Worm (Caenorhabditis elegans) whole organism, young adult: ENCODE data around the gene ZK809.8.

Source experiments
- B0019.2 ChIP-seq: fragments of 200-800 bp; sonication (Bioruptor generic); conservative IDR thresholded peaks from 2 replicates; pipeline ENCODE4 v1.3.6; 2022; ENCODE audit warnings: missing genetic modification reagents, missing genetic modification characterization, missing compliant biosample characterization
- B0261.1 ChIP-seq: sonication (generic microtip); optimal IDR thresholded peaks from 2 replicates; lab custom pipeline; 2016; ENCODE audit warnings: mild to moderate bottlenecking, missing genetic modification characterization, moderate library complexity, missing compliant biosample characterization
- B0336.3 ChIP-seq: fragments of 200-800 bp; sonication (Bioruptor generic); IDR thresholded peaks from 2 replicates; pipeline ENCODE4 v1.3.6; 2022; ENCODE audit warnings: missing genetic modification characterization, missing compliant biosample characterization
- C06A6.2 ChIP-seq: fragments of 200-800 bp; sonication (Bioruptor generic); conservative IDR thresholded peaks from 2 replicates; pipeline ENCODE4 v1.3.6; 2022; ENCODE audit warnings: missing genetic modification characterization, missing compliant biosample characterization
- F10E7.11 ChIP-seq: sonication (generic microtip); optimal IDR thresholded peaks from 2 replicates; lab custom pipeline; 2017; ENCODE audit warnings: mild to moderate bottlenecking, missing genetic modification characterization, moderate library complexity, missing compliant biosample characterization
- F23B12.7 ChIP-seq: sonication (generic microtip); optimal IDR thresholded peaks from 2 replicates; lab custom pipeline; 2017; ENCODE audit warnings: missing genetic modification characterization, mild to moderate bottlenecking, missing compliant biosample characterization, antibody characterized with exemption, moderate library complexity; ENCODE audit not compliant: insufficient read depth
- F37B4.10 ChIP-seq: fragments of 200-800 bp; sonication (Bioruptor generic); IDR thresholded peaks from 2 replicates; pipeline ENCODE4 v1.3.6; 2022; ENCODE audit warnings: missing genetic modification characterization, missing compliant biosample characterization
- F49E8.2 ChIP-seq: sonication (generic microtip); optimal IDR thresholded peaks from 3 replicates; lab custom pipeline; 2017; ENCODE audit warnings: missing genetic modification characterization, mild to moderate bottlenecking, missing compliant biosample characterization, antibody characterized with exemption, moderate library complexity; ENCODE audit not compliant: insufficient read depth
- T07F8.4 ChIP-seq: sonication (generic microtip); optimal IDR thresholded peaks from 2 replicates; lab custom pipeline; 2016; ENCODE audit warnings: mild to moderate bottlenecking, missing genetic modification characterization, moderate library complexity, missing compliant biosample characterization
- T26A5.8 ChIP-seq: sonication (generic microtip); optimal IDR thresholded peaks from 2 replicates; lab custom pipeline; 2016; ENCODE audit warnings: missing genetic modification characterization, missing compliant biosample characterization
- Y56A3A.18 ChIP-seq: fragments of 200-800 bp; sonication (Bioruptor generic); IDR thresholded peaks from 2 replicates; pipeline ENCODE4 v1.3.6; 2022; ENCODE audit warnings: missing genetic modification reagents, missing genetic modification characterization, missing compliant biosample characterization
- akir-1 ChIP-seq: fragments of 200-800 bp; sonication (Bioruptor generic); optimal IDR thresholded peaks from 2 replicates; lab custom pipeline; 2018; ENCODE audit warnings: mild to moderate bottlenecking, missing genetic modification characterization, moderate library complexity, missing compliant biosample characterization
- atf-7 ChIP-seq: sonication (generic microtip); optimal IDR thresholded peaks from 2 replicates; lab custom pipeline; 2017; ENCODE audit warnings: mild to moderate bottlenecking, missing genetic modification characterization, missing compliant biosample characterization
- attf-5 ChIP-seq: fragments of 200-800 bp; sonication (Bioruptor generic); optimal IDR thresholded peaks from 2 replicates; lab custom pipeline; 2018; ENCODE audit warnings: mild to moderate bottlenecking, missing genetic modification characterization, missing compliant biosample characterization
- ccch-3 ChIP-seq: fragments of 200-800 bp; sonication (Bioruptor generic); optimal IDR thresholded peaks from 2 replicates; lab custom pipeline; 2018; ENCODE audit warnings: mild to moderate bottlenecking, missing genetic modification characterization, missing compliant biosample characterization
- cebp-1 ChIP-seq, 2 experiments: fragments of 200-800 bp in 1 of 2; sonication (Bioruptor generic) in 1 of 2; sonication (generic microtip) in 1 of 2; IDR thresholded peaks in 1 of 2; optimal IDR thresholded peaks in 1 of 2; 2 replicates each; pipeline versions ENCODE4 v1.3.6 to Lab custom; 2017 to 2022; ENCODE audit warnings: missing compliant biosample characterization in 2 of 2, missing genetic modification characterization in 2 of 2, mild to moderate bottlenecking in 1 of 2, missing genetic modification reagents in 1 of 2, moderate library complexity in 1 of 2
- ceh-100 ChIP-seq: fragments of 200-800 bp; sonication (Bioruptor generic); IDR thresholded peaks from 2 replicates; pipeline ENCODE4 v1.3.6; 2022; ENCODE audit warnings: missing genetic modification reagents, missing genetic modification characterization, missing compliant biosample characterization
- ceh-79 ChIP-seq: sonication (generic microtip); optimal IDR thresholded peaks from 2 replicates; lab custom pipeline; 2017; ENCODE audit warnings: mild to moderate bottlenecking, missing genetic modification characterization, missing compliant biosample characterization
- dox-1 ChIP-seq: fragments of 200-800 bp; sonication (Bioruptor generic); IDR thresholded peaks from 2 replicates; pipeline ENCODE4 v1.3.6; 2022; ENCODE audit warnings: missing genetic modification reagents, missing genetic modification characterization, missing compliant biosample characterization
- dpl-1 ChIP-seq: fragments of 150-350 bp; optimal IDR thresholded peaks from 2 replicates; lab custom pipeline; 2014; ENCODE audit warnings: missing biosample characterization, missing genetic modification reagents, missing genetic modification characterization
- efl-1 ChIP-seq: fragments of 150-350 bp; optimal IDR thresholded peaks from 2 replicates; lab custom pipeline; 2014; ENCODE audit warnings: missing biosample characterization, missing genetic modification reagents, missing genetic modification characterization
- egl-18 ChIP-seq: fragments of 200-800 bp; sonication (Bioruptor generic); IDR thresholded peaks from 2 replicates; pipeline ENCODE4 v1.3.6; 2022; ENCODE audit warnings: missing genetic modification reagents, missing genetic modification characterization, missing compliant biosample characterization
- egl-44 ChIP-seq: fragments of 200-800 bp; sonication (Bioruptor generic); IDR thresholded peaks from 2 replicates; pipeline ENCODE4 v1.3.6; 2022; ENCODE audit warnings: missing genetic modification reagents, missing genetic modification characterization, missing compliant biosample characterization
- egrh-3 ChIP-seq: fragments of 200-800 bp; sonication (Bioruptor generic); IDR thresholded peaks from 2 replicates; pipeline ENCODE4 v1.3.6; 2022; ENCODE audit warnings: missing genetic modification reagents, missing genetic modification characterization, missing compliant biosample characterization
- him-1 ChIP-seq: sonication (generic microtip); optimal IDR thresholded peaks from 2 replicates; lab custom pipeline; 2016; ENCODE audit warnings: missing genotype, missing genetic modification reagents, missing genetic modification characterization, missing compliant biosample characterization
- hsf-1 ChIP-seq: fragments of 200-800 bp; sonication (Bioruptor generic); IDR thresholded peaks from 2 replicates; pipeline ENCODE4 v1.3.6; 2022; ENCODE audit warnings: missing genetic modification reagents, missing genetic modification characterization, missing compliant biosample characterization
- lag-1 ChIP-seq: fragments of 200-800 bp; sonication (Bioruptor generic); IDR thresholded peaks from 2 replicates; pipeline ENCODE4 v1.3.6; 2022; ENCODE audit warnings: missing genetic modification reagents, missing genetic modification characterization, missing compliant biosample characterization
- lsl-1 ChIP-seq: fragments of 200-800 bp; sonication (Bioruptor generic); optimal IDR thresholded peaks from 2 replicates; lab custom pipeline; 2018; ENCODE audit warnings: mild to moderate bottlenecking, missing genetic modification characterization, moderate library complexity, missing compliant biosample characterization
- madf-6 ChIP-seq: fragments of 200-800 bp; sonication (Bioruptor generic); IDR thresholded peaks from 2 replicates; pipeline ENCODE4 v1.3.6; 2022; ENCODE audit warnings: missing genetic modification reagents, missing genetic modification characterization, missing compliant biosample characterization
- mcd-1 ChIP-seq: fragments of 200-800 bp; sonication (Bioruptor generic); IDR thresholded peaks from 2 replicates; pipeline ENCODE4 v1.3.6; 2022; ENCODE audit warnings: missing genetic modification reagents, missing genetic modification characterization, missing compliant biosample characterization
- mel-28 ChIP-seq: sonication (generic microtip); optimal IDR thresholded peaks from 2 replicates; lab custom pipeline; 2016; ENCODE audit warnings: borderline replicate concordance, mild to moderate bottlenecking, missing genetic modification characterization, missing compliant biosample characterization
- nfyb-1 ChIP-seq: fragments of 200-800 bp; sonication (Bioruptor generic); IDR thresholded peaks from 2 replicates; pipeline ENCODE4 v1.3.6; 2022; ENCODE audit warnings: missing genetic modification reagents, missing genetic modification characterization, missing compliant biosample characterization
- nhr-120 ChIP-seq: fragments of 200-800 bp; sonication (Bioruptor generic); IDR thresholded peaks from 2 replicates; pipeline ENCODE4 v1.3.6; 2022; ENCODE audit warnings: missing genetic modification characterization, missing compliant biosample characterization
- nhr-80 ChIP-seq: sonication (generic microtip); optimal IDR thresholded peaks from 2 replicates; lab custom pipeline; 2016; ENCODE audit warnings: missing genetic modification characterization, missing compliant biosample characterization
- pha-4 ChIP-seq: fragments of 150-350 bp; sonication (generic microtip); optimal IDR thresholded peaks from 2 replicates; lab custom pipeline; 2014; ENCODE audit warnings: missing biosample characterization, missing genetic modification reagents, missing genetic modification characterization
- snpc-1.1 ChIP-seq: sonication (generic microtip); optimal IDR thresholded peaks from 2 replicates; lab custom pipeline; 2017; ENCODE audit warnings: missing genetic modification characterization, mild to moderate bottlenecking, missing compliant biosample characterization, antibody characterized with exemption, moderate library complexity, missing genotype, missing genetic modification reagents; ENCODE audit not compliant: insufficient read depth
- snpc-1.3 ChIP-seq: sonication (generic microtip); optimal IDR thresholded peaks from 2 replicates; lab custom pipeline; 2017; ENCODE audit warnings: missing genetic modification characterization, mild to moderate bottlenecking, missing compliant biosample characterization, antibody characterized with exemption, moderate library complexity, missing genotype, missing genetic modification reagents; ENCODE audit not compliant: insufficient read depth
- snpc-3.4 ChIP-seq: sonication (generic microtip); optimal IDR thresholded peaks from 2 replicates; lab custom pipeline; 2017; ENCODE audit warnings: missing genetic modification characterization, mild to moderate bottlenecking, missing compliant biosample characterization, antibody characterized with exemption, moderate library complexity, missing genotype, missing genetic modification reagents
- tbp1 ChIP-seq: fragments of 200-800 bp; sonication (Bioruptor generic); optimal IDR thresholded peaks from 2 replicates; lab custom pipeline; 2018; ENCODE audit warnings: mild to moderate bottlenecking, missing genetic modification characterization, missing compliant biosample characterization
- tbx-9 ChIP-seq: sonication (generic microtip); optimal IDR thresholded peaks from 2 replicates; lab custom pipeline; 2016; ENCODE audit warnings: borderline replicate concordance, missing genetic modification characterization, inconsistent platforms, missing compliant biosample characterization
- unc-62 ChIP-seq: fragments of 150-350 bp; optimal IDR thresholded peaks from 2 replicates; lab custom pipeline; 2014; ENCODE audit warnings: missing biosample characterization, missing genetic modification reagents, missing genetic modification characterization

ZK809.8 gene

ce11 chrIV:11622336-11622735 lies 26.5 kb downstream of the ZK809.8 start:
- TF ChIP-seq egrh-3 (GFP tag; lab: Robert Waterston, UW) (no peak), efl-1 (GFP tag; lab: Kevin White, UChicago) (no peak), Y56A3A.18 (GFP tag; lab: Robert Waterston, UW) (no peak), unc-62 (no peak), madf-6 (GFP tag; lab: Robert Waterston, UW) (no peak), egl-44 (GFP tag; lab: Robert Waterston, UW) (no peak), snpc-1.1 (tag; lab: Kevin White, UChicago) (no peak), B0019.2 (GFP tag; lab: Robert Waterston, UW) (no peak), hsf-1 (no peak), F10E7.11 (tag; lab: Kevin White, UChicago) (no peak), akir-1 (GFP tag; lab: Kevin White, UChicago) (no peak), ceh-79 (tag; lab: Kevin White, UChicago) (no peak), B0261.1 (tag; lab: Kevin White, UChicago) (no peak), atf-7 (tag; lab: Kevin White, UChicago) (no peak), mel-28 (tag; lab: Kevin White, UChicago) (no peak), snpc-1.3 (no peak)

- TF ChIP-seq efl-1 (GFP tag; lab: Kevin White, UChicago): no peak
- no peak for TF ChIP-seq lag-1
- TF ChIP-seq atf-7 (tag; lab: Kevin White, UChicago): peak; percentile 43
These were observed 28.0 kb downstream of the ZK809.8 start, which contains the start of gene dsl-5 for ce11 chrIV:11620909-11621308. Gene dsl-5 (minus strand): TSS chrIV:11621009.

- TF ChIP-seq F37B4.10 (0 out of 2 replicates have a peak, but pooled peaks have one; percentile 68), nhr-120 (GFP tag; lab: Robert Waterston, UW) (peak; percentile 64; the same call in 1 of the 2 replicates), egrh-3 (GFP tag; lab: Robert Waterston, UW) (peak; percentile 90; the same call in 1 of the 2 replicates), nfyb-1 (GFP tag; lab: Robert Waterston, UW) (0 out of 2 replicates have a peak, but pooled peaks have one; percentile 44), mcd-1 (peak; percentile 42; the same call in 1 of the 2 replicates)
These were observed 32.3 kb downstream of the ZK809.8 start for ce11 chrIV:11616543-11616942.

ce11 chrIV:11604909-11605308 lies 44.0 kb downstream of the ZK809.8 start, which contains the start of the genes ragc-1 and Y24F12A.1:
Gene ragc-1 (minus strand): TSS chrIV:11604933.
Gene Y24F12A.1 (plus strand): TSS chrIV:11605254.
- TF ChIP-seq dox-1 (GFP tag; lab: Robert Waterston, UW): 0 out of 2 replicates have a peak, but pooled peaks have one; percentile 7
- TF ChIP-seq tbx-9 (tag; lab: Kevin White, UChicago): no peak
- no peak for TF ChIP-seq egl-18 (GFP tag; lab: Robert Waterston, UW)
- peak; percentile 22 for TF ChIP-seq pha-4
- peak; percentile 13 for TF ChIP-seq dpl-1 (GFP tag; lab: Kevin White, UChicago)
- TF ChIP-seq nhr-80 (tag; lab: Kevin White, UChicago): peak; percentile 55
- peak; percentile 60 for TF ChIP-seq snpc-1.3
- peak; percentile 79 for TF ChIP-seq F23B12.7
- peak; percentile 71 for TF ChIP-seq ceh-100
- TF ChIP-seq B0336.3 (GFP tag; lab: Robert Waterston, UW): no peak
- TF ChIP-seq lsl-1 (GFP tag; lab: Kevin White, UChicago): peak; percentile 5
- TF ChIP-seq egl-44 (GFP tag; lab: Robert Waterston, UW): 0 out of 2 replicates have a peak, but pooled peaks have one; percentile 11
- TF ChIP-seq ccch-3: no peak
- peak; percentile 56 for TF ChIP-seq snpc-3.4
- no peak for TF ChIP-seq T07F8.4
- no peak for TF ChIP-seq cebp-1 (GFP tag; IDR thresholded peaks at IDR 0.05; lab: Robert Waterston, UW)
- TF ChIP-seq cebp-1 (tag; optimal IDR thresholded peaks at IDR 0.05; lab: Kevin White, UChicago): peak; percentile 18
- TF ChIP-seq attf-5: peak; percentile 70
- TF ChIP-seq him-1 (tag; lab: Kevin White, UChicago): no peak
- TF ChIP-seq F49E8.2 (tag; lab: Kevin White, UChicago): no peak
- 0 out of 2 replicates have a peak, but pooled peaks have one; percentile 13 for TF ChIP-seq C06A6.2 (GFP tag; lab: Robert Waterston, UW)
- 0 out of 2 replicates have a peak, but pooled peaks have one; percentile 19 for TF ChIP-seq mcd-1
- peak; percentile 34 for TF ChIP-seq tbp1
- no peak for TF ChIP-seq T26A5.8 (tag; lab: Kevin White, UChicago)
